Fruit fly (Drosophila melanogaster) whole organism, embryonic: ENCODE results near the gene CG12009.

Experiments used
- CG1024 ChIP-seq: fragments of 200-800 bp; sonication (Bioruptor generic); IDR thresholded peaks from 2 replicates; pipeline ENCODE4 v1.3.6; 2022; ENCODE audit warnings: missing biosample characterization, missing genetic modification characterization
- CG11085 ChIP-seq: fragments of 200-800 bp; sonication (Bioruptor generic); IDR thresholded peaks from 2 replicates; pipeline ENCODE4 v1.3.6; 2022; ENCODE audit warnings: missing biosample characterization, missing genetic modification characterization
- CG12299 ChIP-seq: fragments of 200-800 bp; sonication (Bioruptor generic); optimal IDR thresholded peaks from 2 replicates; lab custom pipeline; 2018; ENCODE audit warnings: missing biosample characterization, mild to moderate bottlenecking, missing genetic modification characterization
- CG14860 ChIP-seq: fragments of 200-800 bp; sonication (Bioruptor generic); IDR thresholded peaks from 3 replicates; pipeline ENCODE4 v1.3.6; 2022; ENCODE audit warnings: missing biosample characterization, missing genetic modification characterization; ENCODE audit not compliant: partially characterized antibody
- CG15073 ChIP-seq: fragments of 200-800 bp; sonication (Bioruptor generic); optimal IDR thresholded peaks from 2 replicates; lab custom pipeline; 2016; ENCODE audit warnings: missing biosample characterization, missing genetic modification characterization
- CG17186 ChIP-seq: fragments of 200-800 bp; sonication (Bioruptor generic); optimal IDR thresholded peaks from 3 replicates; lab custom pipeline; 2017; ENCODE audit warnings: missing biosample characterization, missing genetic modification reagents, missing genetic modification characterization
- CG1792 ChIP-seq: fragments of 200-800 bp; sonication (Bioruptor generic); optimal IDR thresholded peaks from 2 replicates; lab custom pipeline; 2016; ENCODE audit warnings: missing biosample characterization, missing genetic modification characterization
- CG18476 ChIP-seq: fragments of 200-800 bp; sonication (Bioruptor generic); optimal IDR thresholded peaks from 2 replicates; lab custom pipeline; 2016; ENCODE audit warnings: missing biosample characterization, mild to moderate bottlenecking, missing genetic modification characterization
- CG2199 ChIP-seq: fragments of 200-800 bp; sonication (Bioruptor generic); IDR thresholded peaks from 3 replicates; pipeline ENCODE4 v1.3.6; 2022; ENCODE audit warnings: missing biosample characterization, missing genetic modification characterization
- CG30020 ChIP-seq: fragments of 200-800 bp; optimal IDR thresholded peaks from 2 replicates; lab custom pipeline; 2019; ENCODE audit warnings: missing biosample characterization, mild to moderate bottlenecking, missing genetic modification characterization, moderate library complexity
- CG30403 ChIP-seq: fragments of 200-800 bp; sonication (Bioruptor generic); optimal IDR thresholded peaks from 3 replicates; lab custom pipeline; 2016; ENCODE audit warnings: missing biosample characterization, missing genetic modification characterization
- CG33213 ChIP-seq: fragments of 200-800 bp; sonication (Bioruptor generic); optimal IDR thresholded peaks from 3 replicates; lab custom pipeline; 2016; ENCODE audit warnings: missing biosample characterization, missing genetic modification characterization
- CG4424 ChIP-seq: fragments of 200-800 bp; sonication (Bioruptor generic); optimal IDR thresholded peaks from 3 replicates; lab custom pipeline; 2016; ENCODE audit warnings: missing biosample characterization, missing genetic modification characterization
- CG4617 ChIP-seq: fragments of 200-800 bp; sonication (Bioruptor generic); optimal IDR thresholded peaks from 3 replicates; lab custom pipeline; 2016; ENCODE audit warnings: missing biosample characterization, missing genetic modification characterization, borderline replicate concordance
- CG6175 ChIP-seq: fragments of 200-800 bp; sonication (Bioruptor generic); IDR thresholded peaks from 3 replicates; pipeline ENCODE4 v1.3.6; 2022; ENCODE audit warnings: missing biosample characterization, missing genetic modification characterization
- CG7745 ChIP-seq: fragments of 200-800 bp; sonication (Bioruptor generic); optimal IDR thresholded peaks from 2 replicates; lab custom pipeline; 2018; ENCODE audit warnings: missing biosample characterization, mild to moderate bottlenecking, missing genetic modification characterization, moderate library complexity
- CG8765 ChIP-seq: fragments of 200-800 bp; sonication (Bioruptor generic); IDR thresholded peaks from 2 replicates; pipeline ENCODE4 v1.3.6; 2022; ENCODE audit warnings: missing biosample characterization, missing genetic modification characterization
- CG9215 ChIP-seq: fragments of 200-800 bp; sonication (Bioruptor generic); IDR thresholded peaks from 2 replicates; pipeline ENCODE4 v1.3.6; 2022; ENCODE audit warnings: missing biosample characterization, missing genetic modification characterization
- CG9437 ChIP-seq: fragments of 200-800 bp; sonication (Bioruptor generic); optimal IDR thresholded peaks from 2 replicates; lab custom pipeline; 2018; ENCODE audit warnings: missing biosample characterization, mild to moderate bottlenecking, missing genetic modification characterization
- CkIIα-i1 ChIP-seq: fragments of 200-800 bp; sonication (Bioruptor generic); IDR thresholded peaks from 2 replicates; pipeline ENCODE4 v1.3.6; 2022; ENCODE audit warnings: missing biosample characterization, missing genetic modification characterization
- Gsc ChIP-seq: fragments of 200-800 bp; sonication (Bioruptor generic); IDR thresholded peaks from 2 replicates; pipeline ENCODE4 v1.3.6; 2022; ENCODE audit warnings: missing biosample characterization, missing genetic modification characterization
- HLH54F ChIP-seq: fragments of 200-800 bp; sonication (Bioruptor generic); optimal IDR thresholded peaks from 3 replicates; lab custom pipeline; 2016; ENCODE audit warnings: missing biosample characterization, missing genetic modification characterization
- HmgD ChIP-seq: fragments of 200-800 bp; sonication (Bioruptor generic); optimal IDR thresholded peaks from 3 replicates; lab custom pipeline; 2016; ENCODE audit warnings: missing biosample characterization, missing genetic modification characterization
- Hmx ChIP-seq: fragments of 200-800 bp; sonication (Bioruptor generic); optimal IDR thresholded peaks from 2 replicates; lab custom pipeline; 2016; ENCODE audit warnings: missing biosample characterization, missing genetic modification characterization
- Hr78 ChIP-seq, 2 experiments: fragments of 200-800 bp in 1 of 2; fragments of >200 bp in 1 of 2; sonication (Bioruptor generic) in 1 of 2; optimal IDR thresholded peaks; 2 replicates each; lab custom pipeline; 2017 to 2019; ENCODE audit warnings: missing biosample characterization in 2 of 2, missing genetic modification characterization in 2 of 2, mild to moderate bottlenecking in 1 of 2, moderate library complexity in 1 of 2
- Meics ChIP-seq: fragments of 200-800 bp; sonication (Bioruptor generic); optimal IDR thresholded peaks from 2 replicates; lab custom pipeline; 2017; ENCODE audit warnings: missing biosample characterization, mild to moderate bottlenecking, missing genetic modification characterization
- NC2α ChIP-seq: fragments of 200-800 bp; sonication (Bioruptor generic); optimal IDR thresholded peaks from 2 replicates; lab custom pipeline; 2016; ENCODE audit warnings: missing biosample characterization, missing genetic modification characterization
- PHDP ChIP-seq: fragments of 200-800 bp; sonication (Bioruptor generic); optimal IDR thresholded peaks from 3 replicates; lab custom pipeline; 2018; ENCODE audit warnings: missing biosample characterization, mild to moderate bottlenecking, missing genetic modification characterization, moderate library complexity
- Rfx ChIP-seq: fragments of 200-800 bp; sonication (Bioruptor generic); IDR thresholded peaks from 2 replicates; pipeline ENCODE4 v1.3.6; 2022; ENCODE audit warnings: missing biosample characterization, missing genetic modification characterization
- Ssrp ChIP-seq: fragments of 200-800 bp; sonication (Bioruptor generic); optimal IDR thresholded peaks from 2 replicates; lab custom pipeline; 2018; ENCODE audit warnings: missing biosample characterization, mild to moderate bottlenecking, missing genetic modification characterization, moderate library complexity
- Xrp1 ChIP-seq: fragments of 200-800 bp; sonication (Bioruptor generic); IDR thresholded peaks from 2 replicates; pipeline ENCODE4 v1.3.6; 2022; ENCODE audit warnings: missing biosample characterization, missing genetic modification characterization
- bcd ChIP-seq: fragments of 200-800 bp; sonication (Bioruptor generic); optimal IDR thresholded peaks from 2 replicates; lab custom pipeline; 2017; ENCODE audit warnings: missing biosample characterization, mild to moderate bottlenecking, missing genetic modification characterization
- emc ChIP-seq: fragments of 200-800 bp; sonication (Bioruptor generic); optimal IDR thresholded peaks from 2 replicates; lab custom pipeline; 2016; ENCODE audit warnings: missing biosample characterization, missing genetic modification characterization
- eyg ChIP-seq: fragments of 200-800 bp; sonication (Bioruptor generic); optimal IDR thresholded peaks from 3 replicates; lab custom pipeline; 2016; ENCODE audit warnings: missing biosample characterization, missing genetic modification characterization
- fd64A ChIP-seq: fragments of 200-800 bp; sonication (Bioruptor generic); optimal IDR thresholded peaks from 3 replicates; lab custom pipeline; 2018; ENCODE audit warnings: missing biosample characterization, mild to moderate bottlenecking, missing genetic modification characterization
- gfzf ChIP-seq: fragments of 200-800 bp; sonication (Bioruptor generic); optimal IDR thresholded peaks from 2 replicates; lab custom pipeline; 2016; ENCODE audit warnings: missing biosample characterization, mild to moderate bottlenecking, missing genetic modification characterization, moderate library complexity
- grau ChIP-seq: fragments of 200-800 bp; optimal IDR thresholded peaks from 3 replicates; lab custom pipeline; 2019; ENCODE audit warnings: missing biosample characterization, mild to moderate bottlenecking, missing genetic modification characterization, moderate library complexity
- hb ChIP-seq: fragments of 200-800 bp; sonication (Bioruptor generic); IDR thresholded peaks from 3 replicates; pipeline ENCODE4 v1.3.6; 2022; ENCODE audit warnings: missing biosample characterization, missing genetic modification characterization; ENCODE audit not compliant: partially characterized antibody
- mirr ChIP-seq: fragments of 200-800 bp; sonication (Bioruptor generic); optimal IDR thresholded peaks from 3 replicates; lab custom pipeline; 2018; ENCODE audit warnings: missing biosample characterization, mild to moderate bottlenecking, missing genetic modification characterization
- pb ChIP-seq: fragments of 200-800 bp; sonication (Bioruptor generic); optimal IDR thresholded peaks from 3 replicates; lab custom pipeline; 2016; ENCODE audit warnings: missing biosample characterization, missing genetic modification characterization
- pita ChIP-seq: fragments of 200-800 bp; sonication (Bioruptor generic); optimal IDR thresholded peaks from 2 replicates; lab custom pipeline; 2017; ENCODE audit warnings: missing biosample characterization, mild to moderate bottlenecking, missing genetic modification characterization
- pnt ChIP-seq: fragments of 200-800 bp; sonication (Bioruptor generic); optimal IDR thresholded peaks from 3 replicates; lab custom pipeline; 2016; ENCODE audit warnings: missing biosample characterization, missing genetic modification characterization
- prd ChIP-seq, 3 experiments: fragments of >200 bp in 2 of 3; fragments of 200-800 bp in 1 of 3; sonication (Bioruptor generic) in 1 of 3; optimal IDR thresholded peaks in 2 of 3; IDR thresholded peaks in 1 of 3; 2 replicates in 2 of 3; 3 replicates in 1 of 3; pipeline versions ENCODE4 v1.3.6 to Lab custom; 2017 to 2022; ENCODE audit warnings: missing biosample characterization in 1 of 3, missing genetic modification characterization in 1 of 3
- sima ChIP-seq: fragments of 200-800 bp; sonication (Bioruptor generic); optimal IDR thresholded peaks from 2 replicates; lab custom pipeline; 2016; ENCODE audit warnings: missing biosample characterization, missing genetic modification characterization
- slp2 ChIP-seq: fragments of 200-800 bp; sonication (Bioruptor generic); optimal IDR thresholded peaks from 2 replicates; lab custom pipeline; 2016; ENCODE audit warnings: missing biosample characterization, missing genetic modification characterization
- tin ChIP-seq: fragments of 200-800 bp; sonication (Bioruptor generic); optimal IDR thresholded peaks from 3 replicates; lab custom pipeline; 2016; ENCODE audit warnings: missing biosample characterization, missing genetic modification characterization
- ttk ChIP-seq: fragments of 200-800 bp; sonication (Bioruptor generic); IDR thresholded peaks from 2 replicates; pipeline ENCODE4 v2.1.2; 2022; ENCODE audit warnings: missing biosample characterization, missing genetic modification characterization
- tup ChIP-seq: fragments of 200-800 bp; sonication (Bioruptor generic); optimal IDR thresholded peaks from 2 replicates; lab custom pipeline; 2016; ENCODE audit warnings: missing biosample characterization, mild to moderate bottlenecking, missing genetic modification characterization, moderate library complexity
- usp ChIP-seq: fragments of >200 bp; optimal IDR thresholded peaks from 2 replicates; lab custom pipeline; 2017; ENCODE audit warnings: missing biosample characterization, missing genetic modification characterization

The CG12009 gene

dm6 chr3L:3249997-3250774 lies 41.1 kb upstream of the CG12009 start (continued):
- peak; percentile 85 for TF ChIP-seq CG4617
- peak; percentile 78 for TF ChIP-seq CG12299 (tag; lab: Kevin White, UChicago)
- TF ChIP-seq CG11085 (GFP tag; lab: Robert Waterston, UW) = peak; percentile 72; the same call in 1 of the 2 replicates
- TF ChIP-seq gfzf (GFP tag; lab: Kevin White, UChicago) = no peak
- TF ChIP-seq HmgD (GFP tag; lab: Kevin White, UChicago) = peak; percentile 74
- peak; percentile 88 for TF ChIP-seq emc (GFP tag; lab: Kevin White, UChicago)
- peak; percentile 96 for TF ChIP-seq slp2 (GFP tag; lab: Kevin White, UChicago)
- TF ChIP-seq Gsc (GFP tag; lab: Robert Waterston, UW) = peak; percentile 59
- TF ChIP-seq pita = no peak
- peak; percentile 87 for TF ChIP-seq CG9215
- no peak for TF ChIP-seq usp (GFP tag; lab: Kevin White, UChicago)
- no peak for TF ChIP-seq prd (optimal IDR thresholded peaks at IDR 0.05; lab: Kevin White, UChicago)
- TF ChIP-seq prd (GFP tag; IDR thresholded peaks at IDR 0.05; lab: Robert Waterston, UW) = peak; percentile 93
- peak; percentile 92 for TF ChIP-seq pnt
- TF ChIP-seq CG2199 (GFP tag; lab: Robert Waterston, UW) = no peak
- TF ChIP-seq CG1024 (GFP tag; lab: Robert Waterston, UW) = peak; percentile 67; the same call in 1 of the 2 replicates
- TF ChIP-seq Ssrp (tag; lab: Kevin White, UChicago) = peak; percentile 96
- TF ChIP-seq grau (tag; lab: Kevin White, UChicago) = peak; percentile 96
- no peak for TF ChIP-seq CG7745
- peak; percentile 76 for TF ChIP-seq CG15073 (GFP tag; lab: Kevin White, UChicago)
- peak; percentile 91 for TF ChIP-seq CG1792
- TF ChIP-seq Rfx = peak; percentile 89
- TF ChIP-seq HLH54F (GFP tag; lab: Kevin White, UChicago) = peak; percentile 95
- peak; percentile 59 for TF ChIP-seq mirr
- no peak for TF ChIP-seq CG14860 (GFP tag; lab: Robert Waterston, UW)
- TF ChIP-seq PHDP (tag; lab: Kevin White, UChicago) = peak; percentile 94
- TF ChIP-seq Hmx (GFP tag; lab: Kevin White, UChicago) = peak; percentile 95
- peak in 1 of 2 experiments; percentile 92 for TF ChIP-seq Hr78 (GFP tag; optimal IDR thresholded peaks at IDR 0.05; lab: Kevin White, UChicago)
- no peak for TF ChIP-seq CkIIα-i1 (GFP tag; lab: Robert Waterston, UW)
- peak; percentile 84 for TF ChIP-seq sima (GFP tag; lab: Kevin White, UChicago)
- peak; percentile 87 for TF ChIP-seq CG33213 (GFP tag; lab: Kevin White, UChicago)
- peak; percentile 90 for TF ChIP-seq pb (GFP tag; lab: Kevin White, UChicago)
- peak; percentile 87 for TF ChIP-seq CG17186 (GFP tag; lab: Kevin White, UChicago)
- peak; percentile 98 for TF ChIP-seq CG30403
- peak; percentile 71 for TF ChIP-seq tup (GFP tag; lab: Kevin White, UChicago)
- TF ChIP-seq CG9437 (GFP tag; lab: Kevin White, UChicago) = peak; percentile 95
- TF ChIP-seq Meics (GFP tag; lab: Kevin White, UChicago) = peak; percentile 95
- peak; percentile 83 for TF ChIP-seq CG30020
- TF ChIP-seq Xrp1 (GFP tag; lab: Robert Waterston, UW) = peak; percentile 88
- peak; percentile 95 for TF ChIP-seq bcd (GFP tag; lab: Kevin White, UChicago)
- TF ChIP-seq CG8765 (GFP tag; lab: Robert Waterston, UW) = no peak
- peak; percentile 96 for TF ChIP-seq tin
- TF ChIP-seq ttk (GFP tag; lab: Robert Waterston, UW) = peak; percentile 83
- no peak for TF ChIP-seq hb
- TF ChIP-seq eyg (GFP tag; lab: Kevin White, UChicago) = peak; percentile 76
- TF ChIP-seq NC2α (GFP tag; lab: Kevin White, UChicago) = peak; percentile 92
- peak; percentile 78 for TF ChIP-seq fd64A
- peak; percentile 51; the same call in 1 of the 3 replicates for TF ChIP-seq CG6175 (GFP tag; lab: Robert Waterston, UW)
- TF ChIP-seq CG4424 (GFP tag; lab: Kevin White, UChicago) = peak; percentile 97
- TF ChIP-seq CG18476 (GFP tag; lab: Kevin White, UChicago) = peak; percentile 92
